Fruit fly (Drosophila melanogaster) whole organism, embryonic: ENCODE data around the gene BtbVII.

Experiments used
- Adf1 ChIP-seq: fragments of 200-800 bp; sonication (Bioruptor generic); IDR thresholded peaks from 2 replicates; pipeline ENCODE4 v1.3.6; 2022; ENCODE audit warnings: missing biosample characterization, missing genetic modification characterization
- B-H1 ChIP-seq: fragments of 200-800 bp; sonication (Bioruptor generic); IDR thresholded peaks from 3 replicates; pipeline ENCODE4 v1.3.6; 2022; ENCODE audit warnings: missing biosample characterization, missing genetic modification characterization
- CG1024 ChIP-seq: fragments of 200-800 bp; sonication (Bioruptor generic); IDR thresholded peaks from 2 replicates; pipeline ENCODE4 v1.3.6; 2022; ENCODE audit warnings: missing biosample characterization, missing genetic modification characterization
- CG11247 ChIP-seq: fragments of 200-800 bp; sonication (Bioruptor generic); IDR thresholded peaks from 2 replicates; pipeline ENCODE4 v1.3.6; 2022; ENCODE audit warnings: missing biosample characterization, missing genetic modification characterization
- CG11504 ChIP-seq: fragments of 200-800 bp; sonication (Bioruptor generic); optimal IDR thresholded peaks from 3 replicates; lab custom pipeline; 2019; ENCODE audit warnings: missing biosample characterization, mild to moderate bottlenecking, missing genetic modification characterization, moderate library complexity
- CG12071 ChIP-seq: fragments of 200-800 bp; sonication (Bioruptor generic); optimal IDR thresholded peaks from 3 replicates; lab custom pipeline; 2018; ENCODE audit warnings: missing biosample characterization, mild to moderate bottlenecking, missing genetic modification characterization
- CG13894 ChIP-seq: fragments of 200-800 bp; sonication (Bioruptor generic); optimal IDR thresholded peaks from 3 replicates; lab custom pipeline; 2018; ENCODE audit warnings: missing biosample characterization, mild to moderate bottlenecking, missing genetic modification characterization, moderate library complexity
- CG15073 ChIP-seq: fragments of 200-800 bp; sonication (Bioruptor generic); optimal IDR thresholded peaks from 2 replicates; lab custom pipeline; 2016; ENCODE audit warnings: missing biosample characterization, missing genetic modification characterization
- CG1529 ChIP-seq: fragments of 200-800 bp; sonication (Bioruptor generic); optimal IDR thresholded peaks from 3 replicates; lab custom pipeline; 2018; ENCODE audit warnings: missing biosample characterization, missing genetic modification characterization
- CG16813 ChIP-seq: fragments of 200-800 bp; sonication (Bioruptor generic); IDR thresholded peaks from 3 replicates; pipeline ENCODE4 v1.3.6; 2022; ENCODE audit warnings: missing biosample characterization, missing genetic modification characterization; ENCODE audit not compliant: partially characterized antibody
- CG17328 ChIP-seq: fragments of 200-800 bp; sonication (Bioruptor generic); IDR thresholded peaks from 2 replicates; pipeline ENCODE4 v1.3.6; 2022; ENCODE audit warnings: missing biosample characterization, missing genetic modification characterization
- CG4730 ChIP-seq: fragments of 200-800 bp; sonication (Bioruptor generic); IDR thresholded peaks from 2 replicates; pipeline ENCODE4 v1.3.6; 2022; ENCODE audit warnings: missing biosample characterization, missing genetic modification characterization
- CG6175 ChIP-seq: fragments of 200-800 bp; sonication (Bioruptor generic); IDR thresholded peaks from 3 replicates; pipeline ENCODE4 v1.3.6; 2022; ENCODE audit warnings: missing biosample characterization, missing genetic modification characterization
- CG6791 ChIP-seq: fragments of 200-800 bp; sonication (Bioruptor generic); IDR thresholded peaks from 3 replicates; pipeline ENCODE4 v1.3.6; 2022; ENCODE audit warnings: missing biosample characterization, missing genetic modification characterization; ENCODE audit not compliant: partially characterized antibody
- CG7357 ChIP-seq: fragments of 200-800 bp; sonication (Bioruptor generic); IDR thresholded peaks from 3 replicates; pipeline ENCODE4 v1.3.6; 2022; ENCODE audit warnings: missing biosample characterization, missing genetic modification characterization
- CG8944 ChIP-seq: fragments of 200-800 bp; sonication (Bioruptor generic); optimal IDR thresholded peaks from 3 replicates; lab custom pipeline; 2016; ENCODE audit warnings: missing biosample characterization, missing genetic modification characterization
- CG9437 ChIP-seq: fragments of 200-800 bp; sonication (Bioruptor generic); optimal IDR thresholded peaks from 2 replicates; lab custom pipeline; 2018; ENCODE audit warnings: missing biosample characterization, mild to moderate bottlenecking, missing genetic modification characterization
- CHES-1-like ChIP-seq: fragments of 200-800 bp; sonication (Bioruptor generic); optimal IDR thresholded peaks from 2 replicates; lab custom pipeline; 2016; ENCODE audit warnings: missing biosample characterization, missing genetic modification characterization
- CTCF ChIP-seq: fragments of 200-800 bp; sonication (Bioruptor generic); optimal IDR thresholded peaks from 2 replicates; lab custom pipeline; 2017; ENCODE audit warnings: missing biosample characterization, mild to moderate bottlenecking, missing genetic modification characterization, moderate library complexity
- CrebB ChIP-seq: fragments of 200-800 bp; sonication (Bioruptor generic); optimal IDR thresholded peaks from 3 replicates; lab custom pipeline; 2018; ENCODE audit warnings: missing biosample characterization, mild to moderate bottlenecking, missing genetic modification characterization
- Dek ChIP-seq: fragments of 200-800 bp; sonication (Bioruptor generic); optimal IDR thresholded peaks from 3 replicates; lab custom pipeline; 2019; ENCODE audit warnings: missing biosample characterization, mild to moderate bottlenecking, missing genetic modification characterization, moderate library complexity
- HLH3B ChIP-seq: fragments of 200-800 bp; sonication (Bioruptor generic); IDR thresholded peaks from 2 replicates; pipeline ENCODE4 v1.3.6; 2022; ENCODE audit warnings: missing biosample characterization, missing genetic modification characterization
- Jarid2 ChIP-seq: fragments of 200-800 bp; sonication (Bioruptor generic); optimal IDR thresholded peaks from 3 replicates; lab custom pipeline; 2017; ENCODE audit warnings: mild to moderate bottlenecking, missing biosample characterization, missing genetic modification reagents, missing genetic modification characterization
- MESR4 ChIP-seq: fragments of 200-800 bp; sonication (Bioruptor generic); optimal IDR thresholded peaks from 2 replicates; lab custom pipeline; 2018; ENCODE audit warnings: missing biosample characterization, mild to moderate bottlenecking, missing genetic modification characterization, moderate library complexity
- Meics ChIP-seq: fragments of 200-800 bp; sonication (Bioruptor generic); optimal IDR thresholded peaks from 2 replicates; lab custom pipeline; 2017; ENCODE audit warnings: missing biosample characterization, mild to moderate bottlenecking, missing genetic modification characterization
- NfI ChIP-seq: fragments of 200-800 bp; sonication (Bioruptor generic); optimal IDR thresholded peaks from 3 replicates; lab custom pipeline; 2018; ENCODE audit warnings: missing biosample characterization, mild to moderate bottlenecking, missing genetic modification characterization, moderate library complexity
- Six4 ChIP-seq: fragments of 200-800 bp; sonication (Bioruptor generic); optimal IDR thresholded peaks from 2 replicates; lab custom pipeline; 2016; ENCODE audit warnings: missing biosample characterization, missing genetic modification characterization
- Spps ChIP-seq: fragments of 200-800 bp; sonication (Bioruptor generic); optimal IDR thresholded peaks from 2 replicates; lab custom pipeline; 2018; ENCODE audit warnings: missing biosample characterization, mild to moderate bottlenecking, missing genetic modification characterization
- ac ChIP-seq: fragments of 200-800 bp; sonication (Bioruptor generic); optimal IDR thresholded peaks from 3 replicates; lab custom pipeline; 2017; ENCODE audit warnings: missing biosample characterization, mild to moderate bottlenecking, missing genetic modification characterization
- dati ChIP-seq: fragments of 200-800 bp; sonication (Bioruptor generic); IDR thresholded peaks from 2 replicates; pipeline ENCODE4 v1.3.6; 2022; ENCODE audit warnings: missing biosample characterization, missing genetic modification characterization
- dmrt99B ChIP-seq: fragments of 200-800 bp; sonication (Bioruptor generic); optimal IDR thresholded peaks from 2 replicates; lab custom pipeline; 2018; ENCODE audit warnings: missing biosample characterization, mild to moderate bottlenecking, missing genetic modification characterization, moderate library complexity
- fu2 ChIP-seq: fragments of 200-800 bp; sonication (Bioruptor generic); optimal IDR thresholded peaks from 2 replicates; lab custom pipeline; 2016; ENCODE audit warnings: missing biosample characterization, missing genetic modification characterization
- gce ChIP-seq: fragments of 200-800 bp; sonication (Bioruptor generic); IDR thresholded peaks from 3 replicates; pipeline ENCODE4 v1.3.6; 2022; ENCODE audit warnings: missing biosample characterization, missing genetic modification characterization
- gcm2 ChIP-seq: fragments of 200-800 bp; sonication (Bioruptor generic); optimal IDR thresholded peaks from 2 replicates; lab custom pipeline; 2016; ENCODE audit warnings: missing biosample characterization, missing genetic modification characterization
- hkb ChIP-seq, 2 experiments: fragments of 200-800 bp in 1 of 2; fragments of >200 bp in 1 of 2; sonication (Bioruptor generic) in 1 of 2; IDR thresholded peaks in 1 of 2; optimal IDR thresholded peaks in 1 of 2; 2 replicates each; pipeline versions ENCODE4 v1.3.6 to Lab custom; 2017 to 2022; ENCODE audit warnings: missing biosample characterization in 1 of 2, missing genetic modification characterization in 1 of 2
- inv ChIP-seq: fragments of 200-800 bp; sonication (Bioruptor generic); IDR thresholded peaks from 2 replicates; pipeline ENCODE4 v1.3.6; 2022; ENCODE audit warnings: missing biosample characterization, missing genetic modification characterization; ENCODE audit not compliant: partially characterized antibody
- luna ChIP-seq: fragments of 200-800 bp; sonication (Bioruptor generic); optimal IDR thresholded peaks from 2 replicates; lab custom pipeline; 2016; ENCODE audit warnings: missing biosample characterization, missing genetic modification characterization
- mam ChIP-seq: fragments of 200-800 bp; sonication (Bioruptor generic); optimal IDR thresholded peaks from 3 replicates; lab custom pipeline; 2016; ENCODE audit warnings: missing biosample characterization, missing genetic modification characterization
- onecut ChIP-seq: fragments of 200-800 bp; sonication (Bioruptor generic); IDR thresholded peaks from 2 replicates; pipeline ENCODE4 v1.3.6; 2022; ENCODE audit warnings: missing biosample characterization, missing genetic modification characterization
- otp ChIP-seq: fragments of 200-800 bp; sonication (Bioruptor generic); IDR thresholded peaks from 3 replicates; pipeline ENCODE4, ENCODE4 v1.3.6; 2022; ENCODE audit warnings: missing biosample characterization, missing genetic modification characterization
- psq ChIP-seq: fragments of 200-800 bp; sonication (Bioruptor generic); optimal IDR thresholded peaks from 2 replicates; lab custom pipeline; 2017; ENCODE audit warnings: missing biosample characterization, missing genetic modification characterization
- seq ChIP-seq: fragments of 200-800 bp; sonication (Bioruptor generic); IDR thresholded peaks from 2 replicates; pipeline ENCODE4 v1.3.6; 2022; ENCODE audit warnings: missing biosample characterization, missing genetic modification characterization
- sr ChIP-seq: fragments of 200-800 bp; sonication (Bioruptor generic); IDR thresholded peaks from 3 replicates; pipeline ENCODE4 v1.3.6; 2022; ENCODE audit warnings: missing biosample characterization, missing genetic modification characterization
- tap ChIP-seq: fragments of 200-800 bp; optimal IDR thresholded peaks from 3 replicates; lab custom pipeline; 2019; ENCODE audit warnings: missing biosample characterization, mild to moderate bottlenecking, missing genetic modification characterization, moderate library complexity
- ttk ChIP-seq: fragments of 200-800 bp; sonication (Bioruptor generic); IDR thresholded peaks from 2 replicates; pipeline ENCODE4 v2.1.2; 2022; ENCODE audit warnings: missing biosample characterization, missing genetic modification characterization
- unc-4 ChIP-seq: fragments of 200-800 bp; sonication (Bioruptor generic); IDR thresholded peaks from 2 replicates; pipeline ENCODE4 v1.3.6; 2022; ENCODE audit warnings: missing biosample characterization, missing genetic modification characterization; ENCODE audit not compliant: partially characterized antibody
- wek ChIP-seq: fragments of 200-800 bp; sonication (Bioruptor generic); optimal IDR thresholded peaks from 3 replicates; lab custom pipeline; 2018; ENCODE audit warnings: missing biosample characterization, mild to moderate bottlenecking, missing genetic modification characterization, moderate library complexity
- zf30C ChIP-seq: fragments of 200-800 bp; sonication (Bioruptor generic); optimal IDR thresholded peaks from 3 replicates; lab custom pipeline; 2018; ENCODE audit warnings: missing biosample characterization, mild to moderate bottlenecking, missing genetic modification characterization

Gene BtbVII

DNA sequence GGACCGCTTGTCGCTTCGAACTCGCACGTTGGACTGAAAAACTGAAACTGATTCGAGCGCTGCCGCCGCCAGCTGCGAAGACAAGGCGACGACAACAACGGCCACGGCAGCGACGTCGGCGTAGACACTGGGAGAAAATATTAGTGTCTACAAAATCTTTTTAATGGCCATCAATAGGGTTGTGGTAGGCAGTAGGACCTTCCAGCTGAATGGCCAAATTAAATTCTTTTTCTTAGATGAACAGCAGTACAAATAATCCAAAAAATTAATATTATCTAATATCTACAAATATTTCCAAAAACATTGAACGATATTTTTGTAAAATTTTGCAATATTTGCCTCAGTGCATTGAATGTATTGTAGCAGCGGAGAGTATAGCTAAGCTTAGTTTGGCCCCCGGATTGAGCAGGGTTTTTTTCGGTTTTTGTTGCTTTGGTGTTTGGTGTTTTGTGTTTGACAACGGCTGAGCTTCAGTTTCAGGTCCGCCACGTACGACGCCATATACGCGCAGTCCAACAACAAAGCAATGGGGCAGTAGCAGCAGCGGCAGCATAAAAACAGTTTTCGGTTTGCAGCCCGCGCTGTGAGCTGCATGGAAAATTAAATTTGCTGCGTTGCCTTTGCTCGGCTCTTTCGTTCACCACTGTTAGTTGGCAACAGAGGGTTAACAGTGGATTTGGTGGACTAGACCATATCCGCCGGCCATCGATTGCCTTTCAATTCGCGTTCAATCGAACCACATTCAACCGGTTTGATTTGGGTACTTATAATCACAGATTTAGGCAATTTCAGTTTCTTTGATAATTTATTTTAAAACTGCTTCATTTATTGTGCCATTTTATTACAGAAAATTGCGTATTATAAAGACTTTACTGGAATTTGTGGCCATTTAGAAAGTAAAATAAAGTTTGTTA, 41.3 kb upstream of the BtbVII start, which contains the start of gene Cht7 (continued):
- peak; percentile 34 for TF ChIP-seq CHES-1-like (GFP tag; lab: Kevin White, UChicago)
- TF ChIP-seq zf30C (GFP tag; lab: Kevin White, UChicago), result peak; percentile 79
- peak; percentile 15 for TF ChIP-seq wek (GFP tag; lab: Kevin White, UChicago)
- TF ChIP-seq Spps (tag; lab: Kevin White, UChicago), result peak; percentile 49
- no peak for TF ChIP-seq CG6791
- peak; percentile 62; the same call in 2 of the 3 replicates for TF ChIP-seq B-H1 (GFP tag; lab: Robert Waterston, UW)
- no peak for TF ChIP-seq ac
- no peak for TF ChIP-seq unc-4 (GFP tag; lab: Robert Waterston, UW)
- TF ChIP-seq dati, result peak; percentile 14; the same call in 1 of the 2 replicates
- TF ChIP-seq CG1529, result peak; percentile 89
- TF ChIP-seq CG11504 (tag; lab: Kevin White, UChicago), result peak; percentile 90
- peak; percentile 83 for TF ChIP-seq Meics
- no peak for TF ChIP-seq hkb (optimal IDR thresholded peaks at IDR 0.05; lab: Kevin White, UChicago)
- TF ChIP-seq hkb (GFP tag; IDR thresholded peaks at IDR 0.05; lab: Robert Waterston, UW), result peak; percentile 91
- TF ChIP-seq Jarid2, result peak; percentile 64
- TF ChIP-seq Six4, result peak; percentile 51
- peak; percentile 80 for TF ChIP-seq CG4730
- no peak for TF ChIP-seq luna (GFP tag; lab: Kevin White, UChicago)
- no peak for TF ChIP-seq inv (GFP tag; lab: Robert Waterston, UW)
- peak; percentile 58 for TF ChIP-seq onecut (GFP tag; lab: Robert Waterston, UW)
- peak; percentile 90 for TF ChIP-seq Adf1 (GFP tag; lab: Robert Waterston, UW)
- no peak for TF ChIP-seq MESR4 (GFP tag; lab: Kevin White, UChicago)
- peak; percentile 56 for TF ChIP-seq CG11247
- peak; percentile 43 for TF ChIP-seq CG13894 (tag; lab: Kevin White, UChicago)
- TF ChIP-seq CG6175 (GFP tag; lab: Robert Waterston, UW), result 0 out of 3 replicates have a peak, but pooled peaks have one; percentile 10
- peak; percentile 1 for TF ChIP-seq CG15073 (GFP tag; lab: Kevin White, UChicago)
- TF ChIP-seq CG17328, result peak; percentile 63; the same call in 1 of the 2 replicates
- TF ChIP-seq Dek (tag; lab: Kevin White, UChicago), result peak; percentile 88
- TF ChIP-seq psq (GFP tag; lab: Kevin White, UChicago), result peak; percentile 52
- TF ChIP-seq NfI, result peak; percentile 91
- TF ChIP-seq ttk (GFP tag; lab: Robert Waterston, UW), result peak; percentile 85
- TF ChIP-seq CG8944 (GFP tag; lab: Kevin White, UChicago), result peak; percentile 58
- peak; percentile 71 for TF ChIP-seq CG12071
- no peak for TF ChIP-seq sr
- peak; percentile 18 for TF ChIP-seq fu2 (GFP tag; lab: Kevin White, UChicago)
- peak; percentile 56 for TF ChIP-seq CrebB (tag; lab: Kevin White, UChicago)
- peak; percentile 77 for TF ChIP-seq HLH3B (GFP tag; lab: Robert Waterston, UW)
- peak; percentile 25; the same call in 1 of the 2 replicates for TF ChIP-seq CG1024 (GFP tag; lab: Robert Waterston, UW)
- TF ChIP-seq otp (GFP tag; lab: Robert Waterston, UW), result 0 out of 3 replicates have a peak, but pooled peaks have one; percentile 50
- TF ChIP-seq CG7357, result peak; percentile 63; the same call in 2 of the 3 replicates
- TF ChIP-seq CG9437 (GFP tag; lab: Kevin White, UChicago), result peak; percentile 82
- peak; percentile 55 for TF ChIP-seq tap
- TF ChIP-seq dmrt99B (tag; lab: Kevin White, UChicago), result peak; percentile 91
- peak; percentile 18 for TF ChIP-seq CTCF (GFP tag; lab: Kevin White, UChicago)
- peak; percentile 90 for TF ChIP-seq seq (GFP tag; lab: Robert Waterston, UW)
- peak; percentile 79 for TF ChIP-seq gcm2 (GFP tag; lab: Kevin White, UChicago)
- TF ChIP-seq CG16813 (GFP tag; lab: Robert Waterston, UW), result no peak
- peak; percentile 73; the same call in 2 of the 3 replicates for TF ChIP-seq gce (GFP tag; lab: Robert Waterston, UW)
- TF ChIP-seq mam (GFP tag; lab: Kevin White, UChicago), result peak; percentile 47
